Worm (Caenorhabditis elegans) whole organism, L4 larva: ENCODE data around the gene ipla-5.

ENCODE experiments used
- Y75B8A.6 ChIP-seq: fragments of 200-800 bp; sonication (Bioruptor generic); IDR thresholded peaks from 2 replicates; pipeline ENCODE4 v1.3.6; 2022; ENCODE audit warnings: missing genetic modification reagents, missing genetic modification characterization, missing compliant biosample characterization
- ZK337.2 ChIP-seq: fragments of 200-800 bp; sonication (Bioruptor generic); IDR thresholded peaks from 2 replicates; pipeline ENCODE4 v1.3.6; 2022; ENCODE audit warnings: missing genetic modification reagents, missing genetic modification characterization, missing compliant biosample characterization
- lin-15B ChIP-seq: fragments of 150-350 bp; sonication (generic microtip); optimal IDR thresholded peaks from 3 replicates; lab custom pipeline; 2014; ENCODE audit warnings: missing biosample characterization, missing genetic modification characterization
- lin-38 ChIP-seq: fragments of 200-800 bp; sonication (Bioruptor generic); IDR thresholded peaks from 2 replicates; pipeline ENCODE4 v1.3.6; 2022; ENCODE audit warnings: missing genetic modification reagents, missing genetic modification characterization, missing compliant biosample characterization
- nhr-11 ChIP-seq: fragments of 150-350 bp; optimal IDR thresholded peaks from 2 replicates; lab custom pipeline; 2014; ENCODE audit warnings: missing biosample characterization, missing genetic modification characterization
- nhr-237 ChIP-seq: sonication (generic microtip); optimal IDR thresholded peaks from 2 replicates; lab custom pipeline; 2017; ENCODE audit warnings: missing biosample characterization, missing genetic modification characterization
- zag-1 ChIP-seq: fragments of 150-350 bp; optimal IDR thresholded peaks from 2 replicates; lab custom pipeline; 2014; ENCODE audit warnings: missing biosample characterization, missing genetic modification characterization

ce11 chrIV:8739926-8740325 lies 24.9 kb downstream of the ipla-5 start, which contains the start of gene mrps-33:
- TF ChIP-seq nhr-11 (tag; lab: Kevin White, UChicago) (no peak), nhr-237 (tag; lab: Kevin White, UChicago) (no peak), zag-1 (tag; lab: Kevin White, UChicago) (no peak), lin-38 (GFP tag; lab: Robert Waterston, UW) (no peak), ZK337.2 (GFP tag; lab: Robert Waterston, UW) (no peak), lin-15B (tag; lab: Kevin White, UChicago) (no peak), Y75B8A.6 (no peak)
